Worm (Caenorhabditis elegans) whole organism, L3 larva: ENCODE data around the gene rheb-1.

Source experiments
- R02D3.7 ChIP-seq: fragments of 150-350 bp; optimal IDR thresholded peaks from 2 replicates; lab custom pipeline; 2014; ENCODE audit warnings: missing biosample characterization, missing genetic modification characterization
- ZK546.5 ChIP-seq: sonication (generic microtip); optimal IDR thresholded peaks from 2 replicates; lab custom pipeline; 2017; ENCODE audit warnings: missing biosample characterization, missing genetic modification characterization
- aly-2 ChIP-seq: fragments of 150-350 bp; optimal IDR thresholded peaks from 2 replicates; lab custom pipeline; 2014; ENCODE audit warnings: missing biosample characterization, missing genetic modification characterization
- ama-1 ChIP-seq: fragments of 150-350 bp; optimal IDR thresholded peaks from 2 replicates; lab custom pipeline; 2018
- ceh-16 ChIP-seq: sonication (generic microtip); optimal IDR thresholded peaks from 2 replicates; lab custom pipeline; 2017; ENCODE audit warnings: missing biosample characterization, missing genetic modification characterization
- ceh-28 ChIP-seq: fragments of 150-350 bp; optimal IDR thresholded peaks from 2 replicates; lab custom pipeline; 2014; ENCODE audit warnings: missing biosample characterization, missing genetic modification reagents, missing genetic modification characterization
- ceh-82 ChIP-seq: fragments of 150-350 bp; optimal IDR thresholded peaks from 2 replicates; lab custom pipeline; 2014; ENCODE audit warnings: missing biosample characterization, missing genetic modification characterization
- ceh-9 ChIP-seq: sonication (generic microtip); optimal IDR thresholded peaks from 2 replicates; lab custom pipeline; 2018; ENCODE audit warnings: missing biosample characterization, missing genetic modification characterization
- daf-12 ChIP-seq: fragments of 150-350 bp; optimal IDR thresholded peaks from 2 replicates; lab custom pipeline; 2014; ENCODE audit warnings: missing biosample characterization, missing genetic modification reagents, missing genetic modification characterization
- egl-27 ChIP-seq: sonication (generic microtip); optimal IDR thresholded peaks from 4 replicates; lab custom pipeline; 2017; ENCODE audit warnings: missing biosample characterization, missing genetic modification reagents, missing genetic modification characterization
- egl-5 ChIP-seq: fragments of 150-350 bp; optimal IDR thresholded peaks from 2 replicates; lab custom pipeline; 2017; ENCODE audit warnings: missing biosample characterization, missing genetic modification reagents, missing genetic modification characterization, inconsistent platforms
- elt-1 ChIP-seq: fragments of 150-350 bp; optimal IDR thresholded peaks from 2 replicates; lab custom pipeline; 2014; ENCODE audit warnings: missing biosample characterization, missing genetic modification characterization
- elt-2 ChIP-seq: sonication (generic microtip); optimal IDR thresholded peaks from 2 replicates; lab custom pipeline; 2016; ENCODE audit warnings: missing genetic modification reagents, mild to moderate bottlenecking, missing genetic modification characterization, missing compliant biosample characterization
- elt-3 ChIP-seq, 3 experiments: fragments of 150-350 bp in 1 of 3; sonication (generic microtip) in 2 of 3; optimal IDR thresholded peaks; 2 replicates in 2 of 3; 4 replicates in 1 of 3; lab custom pipeline; 2014 to 2017; ENCODE audit warnings: missing biosample characterization in 3 of 3, missing genetic modification characterization in 3 of 3
- eor-1 ChIP-seq, 2 experiments: fragments of 150-350 bp; optimal IDR thresholded peaks; 2 replicates each; lab custom pipeline; 2014 to 2018; ENCODE audit warnings: missing biosample characterization in 2 of 2, missing genetic modification characterization in 2 of 2
- fkh-10 ChIP-seq: sonication (generic microtip); optimal IDR thresholded peaks from 2 replicates; lab custom pipeline; 2017; ENCODE audit warnings: missing biosample characterization, missing genetic modification reagents, missing genetic modification characterization
- fkh-2 ChIP-seq: fragments of 150-350 bp; optimal IDR thresholded peaks from 2 replicates; lab custom pipeline; 2014; ENCODE audit warnings: missing biosample characterization, missing genetic modification reagents, missing genetic modification characterization
- fos-1 ChIP-seq: fragments of 150-350 bp; optimal IDR thresholded peaks from 2 replicates; lab custom pipeline; 2014; ENCODE audit warnings: missing biosample characterization, missing genetic modification characterization
- jun-1 ChIP-seq: fragments of 150-350 bp; optimal IDR thresholded peaks from 2 replicates; lab custom pipeline; 2014; ENCODE audit warnings: missing biosample characterization, missing genetic modification reagents, missing genetic modification characterization
- lin-15B ChIP-seq: fragments of 150-350 bp; optimal IDR thresholded peaks from 2 replicates; lab custom pipeline; 2014; ENCODE audit warnings: missing biosample characterization, missing genetic modification characterization
- lin-39 ChIP-seq: fragments of 150-350 bp; optimal IDR thresholded peaks from 2 replicates; lab custom pipeline; 2018; ENCODE audit warnings: missing biosample characterization, missing genetic modification reagents, missing genetic modification characterization
- lsy-12 ChIP-seq: sonication (generic microtip); optimal IDR thresholded peaks from 2 replicates; lab custom pipeline; 2016; ENCODE audit warnings: mild to moderate bottlenecking, missing genetic modification characterization, missing compliant biosample characterization
- mdl-1 ChIP-seq: fragments of 150-350 bp; optimal IDR thresholded peaks from 2 replicates; lab custom pipeline; 2014; ENCODE audit warnings: missing biosample characterization, missing genetic modification characterization
- mml-1 ChIP-seq: fragments of 150-350 bp; sonication (generic microtip); optimal IDR thresholded peaks from 3 replicates; lab custom pipeline; 2014; ENCODE audit warnings: missing biosample characterization, missing genetic modification characterization
- nfya-1 ChIP-seq: sonication (generic microtip); optimal IDR thresholded peaks from 2 replicates; lab custom pipeline; 2017; ENCODE audit warnings: missing genetic modification characterization, mild to moderate bottlenecking, missing compliant biosample characterization, antibody characterized with exemption, moderate library complexity; ENCODE audit not compliant: insufficient read depth
- nhr-11 ChIP-seq: fragments of 150-350 bp; optimal IDR thresholded peaks from 2 replicates; lab custom pipeline; 2014; ENCODE audit warnings: missing biosample characterization, missing genetic modification characterization
- nhr-12 ChIP-seq: fragments of 150-350 bp; optimal IDR thresholded peaks from 2 replicates; lab custom pipeline; 2014; ENCODE audit warnings: missing biosample characterization, missing genetic modification characterization
- nhr-23 ChIP-seq: fragments of 150-350 bp; optimal IDR thresholded peaks from 2 replicates; lab custom pipeline; 2014; ENCODE audit warnings: missing biosample characterization, missing genetic modification reagents, missing genetic modification characterization
- nhr-237 ChIP-seq: fragments of 150-350 bp; optimal IDR thresholded peaks from 2 replicates; lab custom pipeline; 2014; ENCODE audit warnings: missing biosample characterization, missing genetic modification characterization
- nhr-25 ChIP-seq: sonication (generic microtip); optimal IDR thresholded peaks from 2 replicates; lab custom pipeline; 2017; ENCODE audit warnings: missing biosample characterization, missing genetic modification characterization
- nhr-43 ChIP-seq: sonication (generic microtip); optimal IDR thresholded peaks from 2 replicates; lab custom pipeline; 2016; ENCODE audit warnings: mild to moderate bottlenecking, missing genetic modification characterization, missing compliant biosample characterization; ENCODE audit not compliant: poor library complexity, severe bottlenecking
- nhr-67 ChIP-seq: fragments of 150-350 bp; optimal IDR thresholded peaks from 2 replicates; lab custom pipeline; 2014; ENCODE audit warnings: missing biosample characterization, missing genetic modification characterization
- nhr-76 ChIP-seq: fragments of 150-350 bp; sonication (generic microtip); optimal IDR thresholded peaks from 5 replicates; lab custom pipeline; 2014; ENCODE audit warnings: missing biosample characterization, missing genetic modification characterization
- pha-4 ChIP-seq: fragments of 150-350 bp; optimal IDR thresholded peaks from 2 replicates; lab custom pipeline; 2014; ENCODE audit warnings: missing biosample characterization, missing genetic modification reagents, missing genetic modification characterization
- pqm-1 ChIP-seq: fragments of 150-350 bp; optimal IDR thresholded peaks from 2 replicates; lab custom pipeline; 2017; ENCODE audit warnings: missing biosample characterization, missing genetic modification characterization, inconsistent platforms
- sea-2 ChIP-seq: fragments of 150-350 bp; sonication (generic microtip); optimal IDR thresholded peaks from 4 replicates; lab custom pipeline; 2014; ENCODE audit warnings: missing biosample characterization, missing genetic modification reagents, missing genetic modification characterization
- skn-1 ChIP-seq: fragments of 150-350 bp; optimal IDR thresholded peaks from 2 replicates; lab custom pipeline; 2014; ENCODE audit warnings: missing biosample characterization, missing genetic modification characterization
- snpc-4 ChIP-seq: fragments of 150-350 bp; optimal IDR thresholded peaks from 2 replicates; lab custom pipeline; 2014; ENCODE audit warnings: missing biosample characterization, missing genetic modification characterization
- tbx-2 ChIP-seq: sonication (generic microtip); optimal IDR thresholded peaks from 2 replicates; lab custom pipeline; 2016; ENCODE audit warnings: mild to moderate bottlenecking, missing genetic modification characterization, missing compliant biosample characterization
- unc-39 ChIP-seq: sonication (generic microtip); optimal IDR thresholded peaks from 4 replicates; lab custom pipeline; 2017; ENCODE audit warnings: missing biosample characterization, missing genetic modification characterization
- ztf-4 ChIP-seq: fragments of 150-350 bp; optimal IDR thresholded peaks from 2 replicates; lab custom pipeline; 2014; ENCODE audit warnings: missing biosample characterization, missing genetic modification characterization

The rheb-1 gene

DNA sequence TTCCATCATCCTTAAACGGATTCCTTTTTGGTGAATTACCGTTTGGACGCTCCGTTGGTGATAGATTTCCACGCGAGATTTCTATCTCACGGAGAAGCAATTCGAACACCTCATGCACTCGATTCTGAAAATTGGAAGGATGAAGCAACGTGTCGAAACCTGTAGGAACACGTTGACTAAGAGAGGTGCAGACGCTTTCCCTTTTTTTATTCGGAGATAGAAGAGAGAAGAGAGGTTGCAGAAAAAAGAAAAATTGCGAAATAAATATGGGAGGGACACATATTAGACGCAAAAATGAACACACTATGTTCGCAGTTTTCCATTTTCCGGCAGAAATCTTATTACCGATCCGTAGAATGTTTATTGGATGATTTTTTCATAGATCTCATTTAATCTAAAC lies 1.1 kb downstream of the rheb-1 start:
- TF ChIP-seq nhr-23 (tag; lab: Kevin White, UChicago) (peak; percentile 40), nhr-11 (no peak), nhr-43 (tag; lab: Kevin White, UChicago) (peak; percentile 17)

DNA sequence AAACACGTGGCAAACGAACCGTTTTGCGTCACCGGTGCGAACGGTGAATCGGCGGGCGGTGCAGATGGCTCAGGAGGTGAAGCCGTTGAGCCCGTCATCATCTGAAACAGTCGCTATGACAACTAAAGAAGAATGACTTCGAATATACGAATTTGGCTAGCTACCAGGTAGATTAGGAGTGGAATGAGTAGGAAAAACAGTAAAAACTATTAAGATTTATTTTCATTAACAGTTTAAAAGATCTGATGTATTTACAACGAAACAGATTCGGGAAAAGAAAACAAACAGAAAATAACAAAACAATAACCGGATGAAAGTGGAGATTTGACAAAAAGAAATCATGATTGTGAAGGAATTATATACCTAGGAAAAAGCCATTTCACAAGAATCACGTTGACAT lies 1.9 kb downstream of the rheb-1 start, which contains the start of gene F54C8.7:
Gene F54C8.7, minus strand, starts transcription at position 101 of the 400 bp plus-strand sequence.
- no peak for TF ChIP-seq nhr-12
- TF ChIP-seq aly-2 (tag; lab: Kevin White, UChicago): no peak
- no peak for TF ChIP-seq fkh-10 (GFP tag; lab: Kevin White, UChicago)
- no peak for TF ChIP-seq mml-1
- TF ChIP-seq nhr-25 (tag; lab: Kevin White, UChicago): no peak
- no peak for TF ChIP-seq nfya-1 (tag; lab: Kevin White, UChicago)
- no peak for TF ChIP-seq skn-1 (tag; lab: Kevin White, UChicago)

DNA sequence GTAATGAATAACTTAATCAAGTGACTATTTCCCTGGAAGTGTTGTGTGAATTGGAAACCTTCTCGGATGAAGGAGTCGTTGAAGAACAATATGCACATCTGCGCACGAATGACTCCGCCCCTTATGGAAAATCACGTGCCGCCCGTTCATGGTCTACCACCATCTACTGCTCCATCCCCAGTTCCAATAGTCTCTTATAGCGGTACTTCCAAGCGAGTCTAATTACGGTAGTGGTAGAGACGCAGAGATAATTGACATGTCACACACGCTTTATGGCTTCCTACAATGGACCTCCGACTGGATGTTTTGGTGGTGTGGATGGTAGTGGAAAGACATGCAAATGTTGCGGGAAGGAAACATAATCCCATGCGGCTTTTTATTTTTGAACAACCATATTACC lies 4.9 kb downstream of the rheb-1 start:
- no peak for TF ChIP-seq daf-12
- TF ChIP-seq mdl-1 (tag; lab: Kevin White, UChicago): no peak
- peak; percentile 6 for TF ChIP-seq egl-5
- TF ChIP-seq skn-1 (tag; lab: Kevin White, UChicago): no peak
- TF ChIP-seq nhr-23 (tag; lab: Kevin White, UChicago): peak; percentile 14
- TF ChIP-seq ceh-9 (tag; lab: Kevin White, UChicago): no peak
- no peak for TF ChIP-seq elt-2
- TF ChIP-seq R02D3.7 (tag; lab: Kevin White, UChicago): no peak
- no peak for TF ChIP-seq egl-27
- TF ChIP-seq nhr-237 (tag; lab: Kevin White, UChicago): no peak
- no peak for TF ChIP-seq snpc-4 (tag; lab: Kevin White, UChicago)
- TF ChIP-seq lsy-12 (tag; lab: Kevin White, UChicago): no peak
- TF ChIP-seq aly-2 (tag; lab: Kevin White, UChicago): no peak
- no peak for TF ChIP-seq mml-1
- TF ChIP-seq elt-1 (tag; lab: Kevin White, UChicago): no peak
- TF ChIP-seq ama-1 (lab: Kevin White, UChicago): no peak
- TF ChIP-seq jun-1: no peak
- no peak for TF ChIP-seq nhr-25 (tag; lab: Kevin White, UChicago)
- TF ChIP-seq nfya-1 (tag; lab: Kevin White, UChicago): peak; percentile 24
- no peak for TF ChIP-seq pha-4 (tag; lab: Kevin White, UChicago)
- TF ChIP-seq ceh-16 (tag; lab: Kevin White, UChicago): no peak
- no peak for TF ChIP-seq nhr-76 (tag; lab: Kevin White, UChicago)
- TF ChIP-seq nhr-67 (tag; lab: Kevin White, UChicago): no peak
- no peak for TF ChIP-seq sea-2
- no peak for TF ChIP-seq tbx-2 (tag; lab: Kevin White, UChicago)
- no peak for TF ChIP-seq ZK546.5
- TF ChIP-seq fos-1 (tag; lab: Kevin White, UChicago): no peak
- no peak for TF ChIP-seq lin-15B (tag; lab: Kevin White, UChicago)
- no peak for TF ChIP-seq nhr-43 (tag; lab: Kevin White, UChicago)
- TF ChIP-seq fkh-2 (tag; lab: Kevin White, UChicago): no peak
- no peak for TF ChIP-seq nhr-11
- peak; percentile 39 for TF ChIP-seq pqm-1
- no peak for TF ChIP-seq ceh-28 (tag; lab: Kevin White, UChicago)
- no peak for TF ChIP-seq nhr-12
- no peak for TF ChIP-seq ceh-82 (tag; lab: Kevin White, UChicago)
- peak; percentile 80 for TF ChIP-seq lin-39 (tag; lab: Kevin White, UChicago)
- TF ChIP-seq fkh-10 (GFP tag; lab: Kevin White, UChicago): no peak
- no peak for TF ChIP-seq elt-3 (tag; optimal IDR thresholded peaks at IDR 0.05; lab: Kevin White, UChicago)
- TF ChIP-seq eor-1 (tag; optimal IDR thresholded peaks at IDR 0.05; lab: Kevin White, UChicago): no peak
- TF ChIP-seq ztf-4 (tag; lab: Kevin White, UChicago): no peak
- no peak for TF ChIP-seq unc-39 (tag; lab: Kevin White, UChicago)
- TF ChIP-seq, all 47 proteins: peak for 5
